Worm (Caenorhabditis elegans): Measurements from ENCODE around the gene W02C12.2.

Gene W02C12.2

DNA sequence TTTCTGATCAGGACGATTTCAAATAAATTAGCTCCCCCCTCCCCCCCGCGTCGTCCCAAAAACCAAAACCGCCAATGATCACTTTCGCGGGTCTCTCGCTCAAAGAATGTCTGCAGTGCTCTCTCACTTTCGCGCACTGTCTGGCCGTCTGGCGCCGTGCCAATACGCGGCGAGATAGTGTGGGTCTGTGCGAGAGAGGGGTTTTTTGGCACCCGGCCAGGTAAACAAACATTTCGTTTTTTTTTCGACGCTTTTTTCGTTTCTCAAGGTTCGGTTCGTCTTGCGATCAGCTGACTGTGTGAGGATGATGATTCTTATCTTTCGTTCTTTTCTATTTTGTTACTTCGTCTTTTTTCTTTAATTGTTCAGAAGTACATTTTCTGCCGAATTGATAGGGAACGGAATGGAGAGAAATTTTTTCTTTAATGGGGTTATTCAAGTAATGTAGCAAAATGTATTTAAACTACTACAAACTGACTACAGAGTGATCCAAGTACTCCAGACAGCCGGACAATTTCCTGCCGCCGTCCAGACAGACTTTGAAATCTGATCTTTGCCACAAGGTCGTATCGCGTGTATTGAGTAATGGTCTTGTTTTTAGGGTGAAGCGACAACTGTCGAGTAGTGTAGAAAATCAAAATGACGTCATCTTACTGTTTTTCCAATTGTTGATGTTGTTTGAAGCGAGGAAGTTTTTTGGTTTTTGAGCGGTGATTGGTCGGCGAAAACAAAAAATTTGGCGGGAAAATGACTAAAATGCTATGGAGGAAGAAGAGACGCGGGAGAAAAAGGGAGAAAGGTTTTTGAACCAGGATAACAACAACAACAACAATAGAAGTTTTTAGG, 16.6 kb upstream of the W02C12.2 start (continued):
- TF ChIP-seq rec-8 (tag; optimal IDR thresholded peaks at IDR 0.05) (no peak), B0261.1 (tag; optimal IDR thresholded peaks at IDR 0.05) (no peak), die-1 (tag; optimal IDR thresholded peaks at IDR 0.05) (no peak), let-607 (tag; optimal IDR thresholded peaks at IDR 0.05) (peak in 1 of 2 experiments; percentile 5), attf-5 (GFP tag; optimal IDR thresholded peaks at IDR 0.05) (peak; percentile 57), atf-7 (tag; optimal IDR thresholded peaks at IDR 0.05) (peak; percentile 29), pbrm-1 (GFP tag; IDR thresholded peaks at IDR 0.05) (peak; percentile 73), T07F8.4 (tag; optimal IDR thresholded peaks at IDR 0.05) (no peak), hmg-1.2 (GFP tag; IDR thresholded peaks at IDR 0.05) (peak; percentile 88), F49E8.2 (tag; optimal IDR thresholded peaks at IDR 0.05; ENCODE audit: insufficient read depth) (no peak), ceh-58 (GFP tag; IDR thresholded peaks at IDR 0.05) (no peak), efl-1 (GFP tag; optimal IDR thresholded peaks at IDR 0.05) (peak; percentile 11), cebp-1 (GFP tag; IDR thresholded peaks at IDR 0.05) (no peak), cebp-1 (tag; optimal IDR thresholded peaks at IDR 0.05) (peak; percentile 79), repo-1 (tag; optimal IDR thresholded peaks at IDR 0.05) (no peak), hmg-20 (GFP tag; IDR thresholded peaks at IDR 0.05) (no peak), rcor-1 (GFP tag; IDR thresholded peaks at IDR 0.05) (0 out of 2 replicates have a peak, but pooled peaks have one; percentile 31), F22D6.2 (tag; optimal IDR thresholded peaks at IDR 0.05) (peak; percentile 32), athp-1 (tag; optimal IDR thresholded peaks at IDR 0.05) (no peak), lin-40 (tag; optimal IDR thresholded peaks at IDR 0.05) (peak; percentile 77), C17E4.6 (GFP tag; IDR thresholded peaks at IDR 0.05) (no peak), madf-6 (GFP tag; IDR thresholded peaks at IDR 0.05) (no peak), gei-17 (GFP tag; optimal IDR thresholded peaks at IDR 0.05) (no peak), dpff-1 (tag; optimal IDR thresholded peaks at IDR 0.05) (no peak), lag-1 (GFP tag; IDR thresholded peaks at IDR 0.05) (no peak), ztf-6 (GFP tag; IDR thresholded peaks at IDR 0.05) (peak; percentile 9; the same call in 1 of the 2 replicates), C06A6.2 (GFP tag; conservative IDR thresholded peaks at IDR 0.05) (peak; percentile 69; the same call in 1 of the 2 replicates), chd-7 (tag; optimal IDR thresholded peaks at IDR 0.05) (peak; percentile 61), lin-26 (GFP tag; IDR thresholded peaks at IDR 0.05) (peak; percentile 38; the same call in 1 of the 2 replicates), sdz-38 (tag; optimal IDR thresholded peaks at IDR 0.05) (no peak), Y53F4B.3 (GFP tag; IDR thresholded peaks at IDR 0.05) (no peak), nfyb-1 (GFP tag; IDR thresholded peaks at IDR 0.05) (peak; percentile 52), nhr-27 (tag; optimal IDR thresholded peaks at IDR 0.05) (no peak), dox-1 (GFP tag; IDR thresholded peaks at IDR 0.05) (peak; percentile 64), ceh-100 (GFP tag; IDR thresholded peaks at IDR 0.05) (no peak), ceh-91 (GFP tag; IDR thresholded peaks at IDR 0.05) (no peak), mcd-1 (GFP tag; IDR thresholded peaks at IDR 0.05) (peak; percentile 46), somi-1 (GFP tag; optimal IDR thresholded peaks at IDR 0.05) (peak; percentile 87), egl-18 (GFP tag; IDR thresholded peaks at IDR 0.05) (no peak), nhr-90 (tag; optimal IDR thresholded peaks at IDR 0.05) (peak; percentile 12), K12H6.12 (tag; optimal IDR thresholded peaks at IDR 0.05) (peak; percentile 51), ceh-27 (GFP tag; optimal IDR thresholded peaks at IDR 0.05) (peak; percentile 65), attf-3 (GFP tag; conservative IDR thresholded peaks at IDR 0.05) (0 out of 2 replicates have a peak, but pooled peaks have one; percentile 11), tlf-1 (GFP tag; optimal IDR thresholded peaks at IDR 0.05) (peak; percentile 26), F52B5.7 (tag; optimal IDR thresholded peaks at IDR 0.05) (peak; percentile 6), ama-1 (optimal IDR thresholded peaks at IDR 0.05) (no peak), ama-1 (GFP tag; optimal IDR thresholded peaks at IDR 0.05) (no peak), sptf-2 (GFP tag; optimal IDR thresholded peaks at IDR 0.05) (no peak)
